Fruit fly (Drosophila melanogaster) whole organism, pupa: ENCODE results near the gene CG33331.

Experiments
- CG10348 ChIP-seq: fragments of 200-800 bp; sonication (Bioruptor generic); IDR thresholded peaks from 2 replicates; pipeline ENCODE4 v1.3.6; 2022; ENCODE audit warnings: missing biosample characterization, missing genetic modification characterization
- CG12605 ChIP-seq: fragments of 200-800 bp; sonication (Bioruptor generic); IDR thresholded peaks from 2 replicates; pipeline ENCODE4 v1.3.6; 2022; ENCODE audit warnings: missing biosample characterization, missing genetic modification characterization
- CG13204 ChIP-seq: fragments of 200-800 bp; sonication (Bioruptor generic); optimal IDR thresholded peaks from 2 replicates; lab custom pipeline; 2018; ENCODE audit warnings: missing biosample characterization, mild to moderate bottlenecking, missing genetic modification characterization, moderate library complexity
- CG14655 ChIP-seq: fragments of 200-800 bp; sonication (Bioruptor generic); optimal IDR thresholded peaks from 3 replicates; lab custom pipeline; 2017; ENCODE audit warnings: mild to moderate bottlenecking, missing biosample characterization, missing genetic modification reagents, missing genetic modification characterization
- CG15710 ChIP-seq: fragments of 200-800 bp; sonication (Bioruptor generic); optimal IDR thresholded peaks from 2 replicates; lab custom pipeline; 2018; ENCODE audit warnings: missing biosample characterization, mild to moderate bottlenecking, missing genetic modification characterization, moderate library complexity
- CG17806 ChIP-seq: fragments of 200-800 bp; sonication (Bioruptor generic); optimal IDR thresholded peaks from 2 replicates; lab custom pipeline; 2018; ENCODE audit warnings: missing biosample characterization, mild to moderate bottlenecking, missing genetic modification characterization, moderate library complexity
- CG32121 ChIP-seq: fragments of 200-800 bp; sonication (Bioruptor generic); IDR thresholded peaks from 2 replicates; pipeline ENCODE4 v1.3.6; 2022; ENCODE audit warnings: missing biosample characterization, missing genetic modification characterization
- CG34367 ChIP-seq: fragments of 200-800 bp; sonication (Bioruptor generic); optimal IDR thresholded peaks from 2 replicates; lab custom pipeline; 2018; ENCODE audit warnings: missing biosample characterization, mild to moderate bottlenecking, missing genetic modification characterization
- CG4496 ChIP-seq: fragments of 200-800 bp; sonication (Bioruptor generic); IDR thresholded peaks from 3 replicates; pipeline ENCODE4 v1.3.6; 2022; ENCODE audit warnings: missing biosample characterization, missing genetic modification characterization
- CG8159 ChIP-seq: fragments of 200-800 bp; sonication (Bioruptor generic); optimal IDR thresholded peaks from 3 replicates; lab custom pipeline; 2018; ENCODE audit warnings: missing biosample characterization, mild to moderate bottlenecking, missing genetic modification characterization, moderate library complexity
- CG8301 ChIP-seq: fragments of 200-800 bp; sonication (Bioruptor generic); optimal IDR thresholded peaks from 2 replicates; lab custom pipeline; 2018; ENCODE audit warnings: missing biosample characterization, mild to moderate bottlenecking, missing genetic modification characterization
- CG9948 ChIP-seq: fragments of 200-800 bp; sonication (Bioruptor generic); optimal IDR thresholded peaks from 2 replicates; lab custom pipeline; 2018; ENCODE audit warnings: missing biosample characterization, mild to moderate bottlenecking, missing genetic modification characterization, moderate library complexity
- D1 ChIP-seq: fragments of 200-800 bp; sonication (Bioruptor generic); optimal IDR thresholded peaks from 2 replicates; lab custom pipeline; 2018; ENCODE audit warnings: missing biosample characterization, mild to moderate bottlenecking, missing genetic modification characterization, moderate library complexity
- EcR ChIP-seq: fragments of 200-800 bp; sonication (Bioruptor generic); optimal IDR thresholded peaks from 3 replicates; lab custom pipeline; 2019; ENCODE audit warnings: missing biosample characterization, missing genetic modification characterization, mild to moderate bottlenecking, moderate library complexity, missing genetic modification reagents
- Ets98B ChIP-seq: fragments of 200-800 bp; sonication (Bioruptor generic); IDR thresholded peaks from 2 replicates; pipeline ENCODE4 v1.3.6; 2022; ENCODE audit warnings: missing biosample characterization, missing genetic modification characterization
- Pif1A ChIP-seq: fragments of 200-800 bp; sonication (Bioruptor generic); optimal IDR thresholded peaks from 3 replicates; lab custom pipeline; 2016; ENCODE audit warnings: missing biosample characterization, missing genetic modification characterization
- Pif1B ChIP-seq: fragments of 200-800 bp; sonication (Bioruptor generic); optimal IDR thresholded peaks from 3 replicates; lab custom pipeline; 2016; ENCODE audit warnings: missing biosample characterization, missing genetic modification characterization
- Snoo ChIP-seq: fragments of 200-800 bp; sonication (Bioruptor generic); optimal IDR thresholded peaks from 3 replicates; lab custom pipeline; 2017; ENCODE audit warnings: missing biosample characterization, mild to moderate bottlenecking, missing genetic modification characterization, inconsistent platforms
- fd96Ca ChIP-seq: fragments of 200-800 bp; sonication (Bioruptor generic); IDR thresholded peaks from 3 replicates; pipeline ENCODE4 v1.3.6; 2022; ENCODE audit warnings: missing biosample characterization, missing genetic modification characterization
- gl ChIP-seq: fragments of 200-800 bp; sonication (Bioruptor generic); optimal IDR thresholded peaks from 2 replicates; lab custom pipeline; 2018; ENCODE audit warnings: missing biosample characterization, mild to moderate bottlenecking, missing genetic modification characterization
- rn ChIP-seq: fragments of 200-800 bp; sonication (Bioruptor generic); IDR thresholded peaks from 2 replicates; pipeline ENCODE4 v1.3.6; 2022; ENCODE audit warnings: missing biosample characterization, missing genetic modification characterization

The CG33331 gene

dm6 chr3R:14917927-14918829 lies 31.9 kb downstream of the CG33331 start, which contains the start of gene Sdr:
TSS of gene Sdr (plus strand) at chr3R:14918628.
- TF ChIP-seq CG32121 (GFP tag; lab: Robert Waterston, UW): no peak
- TF ChIP-seq Pif1A (GFP tag; lab: Kevin White, UChicago): peak; percentile 25
- peak; percentile 24; the same call in 1 of the 2 replicates for TF ChIP-seq rn (GFP tag; lab: Robert Waterston, UW)
- TF ChIP-seq CG15710: peak; percentile 68
- TF ChIP-seq CG13204: no peak
- peak; percentile 22 for TF ChIP-seq gl (tag; lab: Kevin White, UChicago)
- TF ChIP-seq CG17806 (tag; lab: Kevin White, UChicago): no peak
- TF ChIP-seq Ets98B (GFP tag; lab: Robert Waterston, UW): no peak
- TF ChIP-seq fd96Ca (GFP tag; lab: Robert Waterston, UW): no peak
- peak; percentile 38 for TF ChIP-seq Snoo (tag; lab: Kevin White, UChicago)
- TF ChIP-seq CG8159 (tag; lab: Kevin White, UChicago): peak; percentile 69
- no peak for TF ChIP-seq CG4496
- TF ChIP-seq Pif1B (GFP tag; lab: Kevin White, UChicago): peak; percentile 4
- TF ChIP-seq CG8301 (tag; lab: Kevin White, UChicago): no peak
- TF ChIP-seq CG14655 (GFP tag; lab: Kevin White, UChicago): peak; percentile 36
- TF ChIP-seq CG9948 (tag; lab: Kevin White, UChicago): peak; percentile 62
- TF ChIP-seq CG12605 (GFP tag; lab: Robert Waterston, UW): no peak; the same call in 1 of the 2 replicates
- peak; percentile 50 for TF ChIP-seq CG34367
- no peak for TF ChIP-seq D1 (tag; lab: Kevin White, UChicago)
- no peak for TF ChIP-seq CG10348 (GFP tag; lab: Robert Waterston, UW)
- no peak for TF ChIP-seq EcR (GFP tag; lab: Kevin White, UChicago)
